Fruit fly (Drosophila melanogaster): ENCODE measurements around the gene PDCD-5.

PDCD-5 gene

DNA sequence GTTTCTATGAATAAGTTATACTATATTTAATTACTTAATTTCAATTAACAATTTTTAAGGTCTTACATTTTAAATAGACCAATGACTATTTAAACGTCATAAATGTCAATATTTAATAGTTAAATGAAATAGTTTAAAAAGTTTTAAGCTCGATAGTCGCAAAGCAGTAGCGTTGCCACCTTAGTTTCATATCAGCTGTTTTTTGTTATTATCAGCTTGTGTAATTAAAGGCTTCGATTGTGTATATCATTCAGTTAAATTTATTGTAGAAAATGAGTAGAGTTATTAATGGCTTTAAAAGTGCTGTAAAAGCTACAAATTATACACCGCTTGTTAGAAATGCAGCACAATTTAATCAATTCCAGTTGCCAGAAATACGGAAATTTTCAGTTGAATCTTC lies 1.1 kb upstream of the PDCD-5 start, which contains the start of gene Hsc20:
Hsc20 (plus strand) TSS at position 204 of the 400 bp plus-strand sequence.
- TF ChIP-seq CG34406 (GFP tag; optimal IDR thresholded peaks at IDR 0.05) (no peak), vri (GFP tag; optimal IDR thresholded peaks at IDR 0.05) (no peak), net (GFP tag; optimal IDR thresholded peaks at IDR 0.05) (no peak), CG7368 (GFP tag; optimal IDR thresholded peaks at IDR 0.05) (no peak), ss (GFP tag; optimal IDR thresholded peaks at IDR 0.05) (no peak), CG6854 (GFP tag; optimal IDR thresholded peaks at IDR 0.05) (no peak), dac (GFP tag; optimal IDR thresholded peaks at IDR 0.05) (no peak), fkh (GFP tag; optimal IDR thresholded peaks at IDR 0.05) (peak; percentile 57), Lpt (GFP tag; optimal IDR thresholded peaks at IDR 0.05) (no peak), fd85E (GFP tag; optimal IDR thresholded peaks at IDR 0.05) (no peak), Met (GFP tag; optimal IDR thresholded peaks at IDR 0.05) (no peak), dsx (GFP tag; optimal IDR thresholded peaks at IDR 0.05; ENCODE audit: poor library complexity, severe bottlenecking) (no peak), lz (GFP tag; optimal IDR thresholded peaks at IDR 0.05) (no peak), Eip78C (GFP tag) (peak; percentile 14), CG10669 (GFP tag; optimal IDR thresholded peaks at IDR 0.05) (no peak)

DNA sequence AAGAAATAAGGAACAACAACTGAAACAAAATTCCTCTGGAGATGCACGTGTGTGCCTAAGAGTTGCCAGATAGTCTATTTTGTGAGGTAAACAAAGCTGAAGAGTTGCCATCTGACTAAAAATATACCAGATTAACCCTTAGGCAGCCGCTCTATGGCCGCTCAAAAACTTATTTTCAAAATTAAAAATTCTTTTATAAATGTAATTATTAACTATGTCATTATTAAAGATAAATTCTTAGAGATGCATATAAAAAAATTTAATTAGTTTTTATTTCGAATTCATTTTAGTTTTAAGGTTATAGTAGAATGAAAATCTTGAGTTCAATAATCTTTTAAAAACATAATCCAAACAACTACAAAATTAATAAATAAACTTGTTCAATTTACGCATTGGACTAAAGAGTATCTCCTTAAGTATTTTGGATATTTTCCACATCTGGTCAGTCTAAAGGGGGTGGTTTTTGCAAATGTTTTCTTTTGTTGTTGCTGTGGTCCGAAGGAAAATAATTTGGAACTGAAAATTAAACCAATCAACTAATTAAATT lies 3.1 kb downstream of the PDCD-5 start, which contains the start of gene Tmx3:
Tmx3 (plus strand) TSS at position 442 of the 547 bp plus-strand sequence.
- TF ChIP-seq CG7368 (GFP tag; optimal IDR thresholded peaks at IDR 0.05): peak; percentile 39
- peak; percentile 71 for TF ChIP-seq CG10669 (GFP tag; optimal IDR thresholded peaks at IDR 0.05)
- TF ChIP-seq CG8632 (GFP tag; optimal IDR thresholded peaks at IDR 0.05): peak; percentile 80
- TF ChIP-seq CG11294 (GFP tag; IDR thresholded peaks at IDR 0.05): peak; percentile 87
- TF ChIP-seq CG8319 (GFP tag; optimal IDR thresholded peaks at IDR 0.05): peak; percentile 44
- peak; percentile 69 for TF ChIP-seq Sox14 (GFP tag; optimal IDR thresholded peaks at IDR 0.05)
- peak; percentile 64 for TF ChIP-seq CG11902 (GFP tag; optimal IDR thresholded peaks at IDR 0.05)
- no peak for TF ChIP-seq CG6276 (GFP tag; optimal IDR thresholded peaks at IDR 0.05)
- TF ChIP-seq esn (GFP tag; optimal IDR thresholded peaks at IDR 0.05): peak; percentile 83
- peak; percentile 86 for TF ChIP-seq CG32006 (GFP tag; optimal IDR thresholded peaks at IDR 0.05)
- no peak for TF ChIP-seq CG1621 (tag; optimal IDR thresholded peaks at IDR 0.05)
- peak; percentile 74 for TF ChIP-seq cyc (GFP tag; optimal IDR thresholded peaks at IDR 0.05)
- TF ChIP-seq CG15336 (GFP tag; IDR thresholded peaks at IDR 0.05): peak; percentile 85
- peak; percentile 58 for TF ChIP-seq Sox102F (GFP tag; optimal IDR thresholded peaks at IDR 0.05)
- peak; percentile 92 for TF ChIP-seq Eip78C (GFP tag)
- no peak for TF ChIP-seq Lpt (GFP tag; optimal IDR thresholded peaks at IDR 0.05)
- peak; percentile 29 for TF ChIP-seq Eip93F (GFP tag; optimal IDR thresholded peaks at IDR 0.05)
- TF ChIP-seq CG6808 (GFP tag; optimal IDR thresholded peaks at IDR 0.05): peak; percentile 53
- TF ChIP-seq Hr4 (GFP tag; optimal IDR thresholded peaks at IDR 0.05): peak; percentile 74
- TF ChIP-seq CG9139 (GFP tag; optimal IDR thresholded peaks at IDR 0.05): no peak
- TF ChIP-seq salr (GFP tag; optimal IDR thresholded peaks at IDR 0.05): peak; percentile 50 to 87
- peak; percentile 79 for TF ChIP-seq lz (GFP tag; optimal IDR thresholded peaks at IDR 0.05)
- TF ChIP-seq achi (GFP tag; optimal IDR thresholded peaks at IDR 0.05): peak; percentile 78
- TF ChIP-seq ss (GFP tag; optimal IDR thresholded peaks at IDR 0.05): peak in 1 of 2 experiments; percentile 67
- TF ChIP-seq acj6 (GFP tag; optimal IDR thresholded peaks at IDR 0.05): peak; percentile 86
- TF ChIP-seq svp (GFP tag): peak; percentile 90
- TF ChIP-seq net (GFP tag; optimal IDR thresholded peaks at IDR 0.05): peak; percentile 75
- peak; percentile 74 for TF ChIP-seq CG31627 (GFP tag; optimal IDR thresholded peaks at IDR 0.05)
- TF ChIP-seq Hr39 (GFP tag; optimal IDR thresholded peaks at IDR 0.05): peak; percentile 69
- TF ChIP-seq CG3032 (tag; optimal IDR thresholded peaks at IDR 0.05): peak; percentile 89
- TF ChIP-seq CG11762 (GFP tag; optimal IDR thresholded peaks at IDR 0.05; ENCODE audit: insufficient read depth): peak; percentile 41
- no peak for TF ChIP-seq CG6854 (GFP tag; optimal IDR thresholded peaks at IDR 0.05)
- no peak for TF ChIP-seq spab (GFP tag; optimal IDR thresholded peaks at IDR 0.05)
- TF ChIP-seq CG34406 (GFP tag; optimal IDR thresholded peaks at IDR 0.05): peak; percentile 82
- peak; percentile 76 for TF ChIP-seq Met (GFP tag; optimal IDR thresholded peaks at IDR 0.05)
- peak; percentile 67 for TF ChIP-seq Eip75B (GFP tag; optimal IDR thresholded peaks at IDR 0.05)
- peak; percentile 83 for TF ChIP-seq dsx (GFP tag; optimal IDR thresholded peaks at IDR 0.05; ENCODE audit: poor library complexity, severe bottlenecking)
- no peak; the same call in 1 of the 3 replicates for TF ChIP-seq eg (GFP tag; IDR thresholded peaks at IDR 0.05)
- peak; percentile 91 for TF ChIP-seq CG10631 (GFP tag; optimal IDR thresholded peaks at IDR 0.05)
- TF ChIP-seq fd85E (GFP tag; optimal IDR thresholded peaks at IDR 0.05): no peak
- TF ChIP-seq CG6163 (GFP tag; IDR thresholded peaks at IDR 0.05): peak; percentile 93; the same call in 2 of the 3 replicates
- TF ChIP-seq OdsH (GFP tag; optimal IDR thresholded peaks at IDR 0.05): peak; percentile 89
- peak; percentile 65 for TF ChIP-seq dac (GFP tag; optimal IDR thresholded peaks at IDR 0.05)
- TF ChIP-seq Ets21C (GFP tag; optimal IDR thresholded peaks at IDR 0.05): peak; percentile 60
- peak; percentile 80 for TF ChIP-seq CG6792 (GFP tag; optimal IDR thresholded peaks at IDR 0.05)

All from whole organism, prepupa.